Worm (Caenorhabditis elegans) whole organism, L2 larva: ENCODE results near the gene F40E10.5.

Experiments used
- C34F6.9 ChIP-seq: fragments of 150-350 bp; optimal IDR thresholded peaks from 2 replicates; lab custom pipeline; 2014; ENCODE audit warnings: missing biosample characterization, missing genetic modification characterization
- F13H6.1 ChIP-seq: sonication (generic microtip); optimal IDR thresholded peaks from 2 replicates; lab custom pipeline; 2016; ENCODE audit warnings: missing genetic modification characterization, missing compliant biosample characterization
- R02D3.7 ChIP-seq: fragments of 150-350 bp; optimal IDR thresholded peaks from 2 replicates; lab custom pipeline; 2014; ENCODE audit warnings: missing biosample characterization, missing genetic modification characterization
- Y55F3AM.14 ChIP-seq: fragments of 200-800 bp; sonication (Bioruptor generic); optimal IDR thresholded peaks from 2 replicates; lab custom pipeline; 2018; ENCODE audit warnings: mild to moderate bottlenecking, missing genetic modification characterization, missing compliant biosample characterization
- ZK546.5 ChIP-seq: sonication (generic microtip); optimal IDR thresholded peaks from 2 replicates; lab custom pipeline; 2017; ENCODE audit warnings: missing biosample characterization, missing genetic modification characterization
- ama-1 ChIP-seq: fragments of 150-350 bp; optimal IDR thresholded peaks from 2 replicates; lab custom pipeline; 2018; ENCODE audit warnings: inconsistent platforms
- blmp-1 ChIP-seq: sonication (generic microtip); optimal IDR thresholded peaks from 2 replicates; lab custom pipeline; 2017; ENCODE audit warnings: missing genetic modification characterization, mild to moderate bottlenecking, missing compliant biosample characterization, antibody characterized with exemption, moderate library complexity; ENCODE audit not compliant: insufficient read depth
- ceh-82 ChIP-seq: fragments of 150-350 bp; optimal IDR thresholded peaks from 2 replicates; lab custom pipeline; 2014; ENCODE audit warnings: missing biosample characterization, missing genetic modification characterization
- crh-2 ChIP-seq: sonication (generic microtip); optimal IDR thresholded peaks from 2 replicates; lab custom pipeline; 2017; ENCODE audit warnings: missing biosample characterization, missing genetic modification characterization
- dmd-4 ChIP-seq: sonication (generic microtip); optimal IDR thresholded peaks from 2 replicates; lab custom pipeline; 2017; ENCODE audit warnings: missing biosample characterization, missing genetic modification characterization
- egl-27 ChIP-seq: sonication (generic microtip); optimal IDR thresholded peaks from 3 replicates; lab custom pipeline; 2017; ENCODE audit warnings: missing biosample characterization, missing genetic modification reagents, missing genetic modification characterization
- elt-3 ChIP-seq: sonication (generic microtip); optimal IDR thresholded peaks from 2 replicates; lab custom pipeline; 2017; ENCODE audit warnings: missing biosample characterization, missing genetic modification characterization
- gmeb-1 ChIP-seq: fragments of 150-350 bp; optimal IDR thresholded peaks from 2 replicates; lab custom pipeline; 2014; ENCODE audit warnings: missing biosample characterization, missing genetic modification characterization
- lin-11 ChIP-seq: fragments of 150-350 bp; sonication (generic microtip); optimal IDR thresholded peaks from 2 replicates; lab custom pipeline; 2014; ENCODE audit warnings: missing biosample characterization, missing genetic modification characterization, inconsistent platforms, mixed read lengths
- lin-13 ChIP-seq: fragments of 150-350 bp; optimal IDR thresholded peaks from 2 replicates; lab custom pipeline; 2014; ENCODE audit warnings: missing biosample characterization, missing genetic modification reagents, missing genetic modification characterization
- lin-39 ChIP-seq: fragments of 150-350 bp; optimal IDR thresholded peaks from 2 replicates; lab custom pipeline; 2014; ENCODE audit warnings: missing biosample characterization, missing genetic modification reagents, missing genetic modification characterization
- lsy-2 ChIP-seq, 2 experiments: fragments of 150-350 bp in 1 of 2; sonication (generic microtip) in 1 of 2; optimal IDR thresholded peaks; 2 replicates each; lab custom pipeline; 2014 to 2017; ENCODE audit warnings: missing biosample characterization in 2 of 2, missing genetic modification characterization in 2 of 2
- nhr-10 ChIP-seq: sonication (generic microtip); optimal IDR thresholded peaks from 2 replicates; lab custom pipeline; 2017; ENCODE audit warnings: missing biosample characterization, missing genetic modification characterization
- nhr-11 ChIP-seq: fragments of 150-350 bp; optimal IDR thresholded peaks from 2 replicates; lab custom pipeline; 2014; ENCODE audit warnings: missing biosample characterization, missing genetic modification characterization
- nhr-12 ChIP-seq: fragments of 150-350 bp; optimal IDR thresholded peaks from 2 replicates; lab custom pipeline; 2014; ENCODE audit warnings: missing biosample characterization, missing genetic modification characterization
- nhr-129 ChIP-seq: fragments of 150-350 bp; optimal IDR thresholded peaks from 2 replicates; lab custom pipeline; 2014; ENCODE audit warnings: missing biosample characterization, missing genetic modification characterization
- nhr-21 ChIP-seq: fragments of 150-350 bp; optimal IDR thresholded peaks from 2 replicates; lab custom pipeline; 2014; ENCODE audit warnings: missing biosample characterization, missing genetic modification characterization
- nhr-237 ChIP-seq: fragments of 150-350 bp; optimal IDR thresholded peaks from 2 replicates; lab custom pipeline; 2014; ENCODE audit warnings: missing biosample characterization, missing genetic modification characterization
- nhr-6 ChIP-seq: fragments of 150-350 bp; optimal IDR thresholded peaks from 2 replicates; lab custom pipeline; 2014; ENCODE audit warnings: missing biosample characterization, missing genetic modification characterization
- sem-4 ChIP-seq: fragments of 150-350 bp; optimal IDR thresholded peaks from 2 replicates; lab custom pipeline; 2014; ENCODE audit warnings: missing biosample characterization, missing genetic modification reagents, missing genetic modification characterization
- skn-1 ChIP-seq: sonication (generic microtip); optimal IDR thresholded peaks from 2 replicates; lab custom pipeline; 2017; ENCODE audit warnings: missing biosample characterization, missing genetic modification characterization
- sma-3 ChIP-seq: sonication (generic microtip); optimal IDR thresholded peaks from 2 replicates; lab custom pipeline; 2016; ENCODE audit warnings: missing genetic modification reagents, missing genetic modification characterization, missing compliant biosample characterization
- sma-9 ChIP-seq, 2 experiments: fragments of 150-350 bp in 1 of 2; sonication (generic microtip) in 1 of 2; optimal IDR thresholded peaks; 2 replicates each; lab custom pipeline; 2014 to 2016; ENCODE audit warnings: missing genetic modification characterization in 2 of 2, mild to moderate bottlenecking in 1 of 2, missing biosample characterization in 1 of 2, missing compliant biosample characterization in 1 of 2, missing genetic modification reagents in 1 of 2, moderate library complexity in 1 of 2
- snpc-4 ChIP-seq: fragments of 150-350 bp; optimal IDR thresholded peaks from 2 replicates; lab custom pipeline; 2014; ENCODE audit warnings: missing biosample characterization, missing genetic modification characterization
- unc-55 ChIP-seq: fragments of 150-350 bp; sonication (generic microtip); optimal IDR thresholded peaks from 3 replicates; lab custom pipeline; 2014; ENCODE audit warnings: missing biosample characterization, missing genetic modification reagents, missing genetic modification characterization
- unc-62 ChIP-seq: fragments of 150-350 bp; optimal IDR thresholded peaks from 2 replicates; lab custom pipeline; 2014; ENCODE audit warnings: missing biosample characterization, missing genetic modification reagents, missing genetic modification characterization
- ztf-1 ChIP-seq: fragments of 200-800 bp; sonication (Bioruptor generic); conservative IDR thresholded peaks from 2 replicates; pipeline ENCODE4 v1.3.6; 2022; ENCODE audit warnings: missing genetic modification characterization, missing compliant biosample characterization
- ztf-11 ChIP-seq: sonication (generic microtip); optimal IDR thresholded peaks from 2 replicates; lab custom pipeline; 2017; ENCODE audit warnings: missing biosample characterization, missing genetic modification characterization
- ztf-4 ChIP-seq: fragments of 150-350 bp; optimal IDR thresholded peaks from 2 replicates; lab custom pipeline; 2014; ENCODE audit warnings: missing biosample characterization, missing genetic modification characterization

Gene F40E10.5

DNA sequence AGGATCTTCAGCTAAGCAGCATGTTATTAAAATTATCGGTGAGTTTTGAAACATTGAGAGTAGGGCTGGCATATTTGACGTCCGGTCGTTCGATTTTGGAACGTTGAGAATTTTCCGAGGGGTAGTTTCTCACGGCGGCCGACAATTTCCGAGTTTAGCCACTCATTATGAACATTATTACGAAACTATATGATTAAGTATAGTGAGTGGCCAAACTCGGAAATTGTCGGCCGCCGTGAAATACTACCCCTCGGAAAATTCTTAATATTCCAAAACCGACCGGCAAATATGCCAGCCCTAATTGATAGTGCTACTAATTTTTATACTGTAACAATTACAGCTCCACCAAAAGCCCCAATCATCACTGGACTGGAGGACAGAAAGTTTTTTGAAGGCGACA is 44.1 kb upstream of the F40E10.5 start:
- TF ChIP-seq crh-2 (tag; lab: Kevin White, UChicago) (no peak), lsy-2 (tag; optimal IDR thresholded peaks at IDR 0.05; lab: Kevin White, UChicago) (no peak), nhr-21 (no peak), nhr-237 (no peak), egl-27 (no peak), ztf-11 (tag; lab: Kevin White, UChicago) (no peak), unc-62 (GFP tag; lab: Kevin White, UChicago) (no peak), ztf-4 (tag; lab: Kevin White, UChicago) (no peak), lin-11 (tag; lab: Kevin White, UChicago) (no peak), ama-1 (lab: Kevin White, UChicago) (no peak), blmp-1 (no peak), lin-13 (GFP tag; lab: Kevin White, UChicago) (no peak), ztf-1 (GFP tag; lab: Robert Waterston, UW) (no peak), unc-55 (no peak), skn-1 (tag; lab: Kevin White, UChicago) (no peak), C34F6.9 (tag; lab: Kevin White, UChicago) (no peak)
- TF ChIP-seq, all 48 proteins: peak for 0

DNA sequence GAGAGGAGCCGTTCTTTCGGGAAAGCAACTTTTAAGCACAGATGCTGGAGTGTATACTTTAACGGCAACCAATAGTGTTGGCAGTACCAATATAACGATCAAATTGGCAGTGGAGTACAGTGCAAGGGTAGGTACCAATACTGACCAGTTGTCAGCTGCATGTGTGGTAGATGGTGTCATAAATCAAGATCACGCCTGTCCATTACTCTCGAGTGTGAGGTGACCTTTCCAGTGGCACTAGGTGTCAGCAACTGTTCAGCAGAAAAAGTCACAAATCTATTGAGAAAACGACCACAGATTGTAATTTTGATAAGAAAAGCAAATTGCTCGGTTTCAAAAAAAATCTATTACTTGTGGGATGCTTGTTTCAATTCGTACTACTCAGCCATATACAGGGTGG is 42.1 kb upstream of the F40E10.5 start:
- no peak for TF ChIP-seq snpc-4 (tag; lab: Kevin White, UChicago)
- TF ChIP-seq nhr-10 = no peak
- no peak for TF ChIP-seq lin-11 (tag; lab: Kevin White, UChicago)
- TF ChIP-seq lin-13 (GFP tag; lab: Kevin White, UChicago) = no peak
- TF ChIP-seq nhr-6 (tag; lab: Kevin White, UChicago) = no peak
- TF ChIP-seq elt-3 (tag; lab: Kevin White, UChicago) = no peak
- TF ChIP-seq dmd-4 (tag; lab: Kevin White, UChicago) = no peak
- TF ChIP-seq nhr-12 = no peak

DNA sequence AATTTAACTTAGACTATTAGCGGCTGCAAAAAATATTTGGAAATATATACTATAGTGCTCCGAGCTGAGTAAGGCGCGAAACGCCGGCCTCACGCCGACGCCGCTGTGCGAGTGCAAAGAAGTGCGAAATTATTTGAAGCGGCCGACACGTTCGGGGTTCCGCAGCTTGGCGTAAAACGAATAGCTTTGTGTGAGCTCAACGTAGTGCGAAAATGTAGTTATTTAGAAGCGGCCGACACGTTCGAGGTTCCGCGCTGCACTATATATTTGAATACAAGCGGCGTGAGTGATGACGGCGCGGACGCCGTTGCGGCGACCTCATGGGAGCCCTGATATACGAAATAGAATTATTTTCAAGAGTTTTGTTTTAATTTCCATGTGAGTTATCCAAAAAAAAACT is 39.7 kb upstream of the F40E10.5 start:
- no peak for TF ChIP-seq unc-55
- TF ChIP-seq nhr-21 = no peak
- no peak for TF ChIP-seq elt-3 (tag; lab: Kevin White, UChicago)
- TF ChIP-seq lsy-2 (tag; optimal IDR thresholded peaks at IDR 0.05; lab: Kevin White, UChicago) = no peak
- TF ChIP-seq dmd-4 (tag; lab: Kevin White, UChicago) = no peak
- no peak for TF ChIP-seq sma-9 (GFP tag; optimal IDR thresholded peaks at IDR 0.05; lab: Kevin White, UChicago)
- TF ChIP-seq sma-9 (tag; optimal IDR thresholded peaks at IDR 0.05; lab: Kevin White, UChicago) = no peak
- no peak for TF ChIP-seq nhr-6 (tag; lab: Kevin White, UChicago)
- no peak for TF ChIP-seq gmeb-1
- TF ChIP-seq Y55F3AM.14 (GFP tag; lab: Kevin White, UChicago) = no peak
- TF ChIP-seq ZK546.5 = no peak
- no peak for TF ChIP-seq sma-3 (GFP tag; lab: Kevin White, UChicago)
- TF ChIP-seq lin-13 (GFP tag; lab: Kevin White, UChicago) = no peak
- no peak for TF ChIP-seq F13H6.1 (tag; lab: Kevin White, UChicago)
- TF ChIP-seq lin-39 (tag; lab: Kevin White, UChicago) = no peak
- no peak for TF ChIP-seq skn-1 (tag; lab: Kevin White, UChicago)
- no peak for TF ChIP-seq nhr-11
- TF ChIP-seq ztf-11 (tag; lab: Kevin White, UChicago) = no peak
- no peak for TF ChIP-seq nhr-129 (tag; lab: Kevin White, UChicago)
- TF ChIP-seq ceh-82 (tag; lab: Kevin White, UChicago) = no peak

ce11 chrX:14662460-14662859 is 39.1 kb upstream of the F40E10.5 start:
- TF ChIP-seq unc-62 (GFP tag; lab: Kevin White, UChicago) (no peak), sma-3 (GFP tag; lab: Kevin White, UChicago) (no peak), dmd-4 (tag; lab: Kevin White, UChicago) (no peak), ztf-11 (tag; lab: Kevin White, UChicago) (no peak)

ce11 chrX:14664028-14664427 is 37.6 kb upstream of the F40E10.5 start, which contains the start of gene C26G2.2:
C26G2.2 (plus strand) TSS chrX:14664328.
- TF ChIP-seq R02D3.7 (tag; lab: Kevin White, UChicago) = no peak
- TF ChIP-seq Y55F3AM.14 (GFP tag; lab: Kevin White, UChicago) = no peak
- TF ChIP-seq nhr-237 = no peak
- no peak for TF ChIP-seq sem-4
- no peak for TF ChIP-seq C34F6.9 (tag; lab: Kevin White, UChicago)
- TF ChIP-seq ztf-1 (GFP tag; lab: Robert Waterston, UW) = no peak
- TF ChIP-seq, all 48 proteins: peak for 0
